Worm (Caenorhabditis elegans): Measurements from ENCODE around the gene F13D12.8.

DNA sequence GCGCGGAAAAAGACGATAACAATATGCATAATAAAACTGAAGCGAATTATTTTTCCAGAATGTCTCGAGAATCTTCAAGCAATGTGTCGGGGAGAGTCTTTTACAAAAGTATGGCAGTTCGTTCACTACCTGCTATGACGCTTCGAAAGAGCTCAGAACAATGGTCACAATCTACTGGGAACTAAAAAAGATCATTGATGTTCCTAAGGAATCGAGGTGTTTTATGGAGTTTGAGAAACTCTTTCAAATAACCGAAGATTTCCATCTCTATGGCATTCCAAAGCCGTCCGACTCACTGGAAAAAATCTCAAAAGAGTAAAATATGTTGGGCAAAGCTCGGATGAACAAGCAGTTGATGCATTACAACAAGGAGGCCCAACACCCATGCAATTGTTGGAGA is 40.0 kb upstream of the F13D12.8 start, which contains the start of gene F44E5.15:
- TF ChIP-seq elt-3 (tag; optimal IDR thresholded peaks at IDR 0.05) (no peak), nhr-28 (tag; optimal IDR thresholded peaks at IDR 0.05) (no peak), hlh-1 (tag; optimal IDR thresholded peaks at IDR 0.05) (no peak), nhr-237 (tag; optimal IDR thresholded peaks at IDR 0.05) (no peak), sptf-1 (tag; optimal IDR thresholded peaks at IDR 0.05) (no peak)
